Worm (Caenorhabditis elegans) whole organism, young adult: ENCODE measurements around the gene Y45G5AM.6.

Experiments
- F57A8.1 ChIP-seq: fragments of 200-800 bp; sonication (Bioruptor generic); optimal IDR thresholded peaks from 2 replicates; lab custom pipeline; 2018; ENCODE audit warnings: mild to moderate bottlenecking, missing genetic modification characterization, moderate library complexity, missing compliant biosample characterization
- ama-1 ChIP-seq, 3 experiments: fragments of 150-350 bp in 1 of 3; sonication (generic microtip) in 2 of 3; optimal IDR thresholded peaks; 2 replicates each; lab custom pipeline; 2014 to 2018; ENCODE audit warnings: missing biosample characterization in 2 of 3, missing genetic modification characterization in 2 of 3, missing genetic modification reagents in 2 of 3
- pbrm-1 ChIP-seq: fragments of 200-800 bp; sonication (Bioruptor generic); IDR thresholded peaks from 2 replicates; pipeline ENCODE4 v1.3.6; 2022; ENCODE audit warnings: missing genetic modification reagents, missing genetic modification characterization, missing compliant biosample characterization
- unc-62 ChIP-seq: fragments of 150-350 bp; optimal IDR thresholded peaks from 2 replicates; lab custom pipeline; 2014; ENCODE audit warnings: missing biosample characterization, missing genetic modification reagents, missing genetic modification characterization
- ztf-25 ChIP-seq: fragments of 200-800 bp; sonication (Bioruptor generic); IDR thresholded peaks from 2 replicates; pipeline ENCODE4 v1.3.6; 2022; ENCODE audit warnings: missing genetic modification reagents, missing genetic modification characterization, missing compliant biosample characterization

- no peak for TF ChIP-seq F57A8.1 (GFP tag; lab: Kevin White, UChicago)
- TF ChIP-seq ztf-25, result no peak
- TF ChIP-seq unc-62, result no peak
- no peak for TF ChIP-seq ama-1 (optimal IDR thresholded peaks at IDR 0.05; lab: Kevin White, UChicago)
- TF ChIP-seq ama-1 (GFP tag; optimal IDR thresholded peaks at IDR 0.05; lab: Kevin White, UChicago), result no peak
- TF ChIP-seq pbrm-1, result no peak
Measured at ce11 chrV:4104298-4104697, 47.8 kb downstream of the Y45G5AM.6 start, which contains the start of gene srj-39.
